Worm (Caenorhabditis elegans): ENCODE results near the gene T25B6.6.

Gene T25B6.6

DNA sequence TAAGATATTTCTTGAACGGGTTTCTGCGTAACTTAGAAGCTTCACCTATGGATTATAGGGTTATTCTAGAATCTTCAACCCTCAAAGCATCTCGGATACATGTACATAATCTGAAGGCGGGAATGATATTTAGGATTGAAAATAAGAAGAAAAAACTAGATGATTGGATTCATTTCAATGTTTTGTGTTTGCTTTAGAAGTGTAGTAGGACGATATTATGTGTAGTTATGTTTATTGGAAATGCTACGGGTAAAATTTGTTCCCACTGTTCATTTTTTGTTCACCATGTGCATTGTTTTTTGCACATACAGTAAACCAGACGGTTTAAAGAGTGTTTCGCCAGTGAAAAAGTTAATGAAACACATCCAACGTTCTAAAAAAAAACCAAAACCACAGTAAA lies 11.2 kb downstream of the T25B6.6 start:
- TF ChIP-seq irx-1 (tag; optimal IDR thresholded peaks at IDR 0.05): no peak
- TF ChIP-seq jun-1 (tag; optimal IDR thresholded peaks at IDR 0.05): no peak
- no peak for TF ChIP-seq ets-5 (GFP tag; IDR thresholded peaks at IDR 0.05)
- TF ChIP-seq alr-1 (tag; optimal IDR thresholded peaks at IDR 0.05; ENCODE audit: borderline replicate concordance): no peak
- TF ChIP-seq nhr-85 (tag): no peak
- TF ChIP-seq nhr-47 (tag; optimal IDR thresholded peaks at IDR 0.05): no peak
- TF ChIP-seq unc-98 (GFP tag; IDR thresholded peaks at IDR 0.05): no peak
- TF ChIP-seq efl-1 (optimal IDR thresholded peaks at IDR 0.05): no peak
- TF ChIP-seq efl-1 (GFP tag; optimal IDR thresholded peaks at IDR 0.05 in 1 of 2): no peak
- TF ChIP-seq isw-1 (GFP tag; IDR thresholded peaks at IDR 0.05): no peak
- TF ChIP-seq zip-4 (GFP tag; optimal IDR thresholded peaks at IDR 0.05): no peak
- TF ChIP-seq C16A3.4 (tag; optimal IDR thresholded peaks at IDR 0.05): no peak
- TF ChIP-seq lin-39 (tag; optimal IDR thresholded peaks at IDR 0.05): no peak
- no peak for TF ChIP-seq hpl-2 (GFP tag; optimal IDR thresholded peaks at IDR 0.05)
- no peak for TF ChIP-seq ceh-82 (tag; optimal IDR thresholded peaks at IDR 0.05)
- TF ChIP-seq egl-27 (tag; optimal IDR thresholded peaks at IDR 0.05): no peak
- no peak for TF ChIP-seq xbp-1 (tag; optimal IDR thresholded peaks at IDR 0.05)
- TF ChIP-seq nhr-12 (tag; optimal IDR thresholded peaks at IDR 0.05): no peak

DNA sequence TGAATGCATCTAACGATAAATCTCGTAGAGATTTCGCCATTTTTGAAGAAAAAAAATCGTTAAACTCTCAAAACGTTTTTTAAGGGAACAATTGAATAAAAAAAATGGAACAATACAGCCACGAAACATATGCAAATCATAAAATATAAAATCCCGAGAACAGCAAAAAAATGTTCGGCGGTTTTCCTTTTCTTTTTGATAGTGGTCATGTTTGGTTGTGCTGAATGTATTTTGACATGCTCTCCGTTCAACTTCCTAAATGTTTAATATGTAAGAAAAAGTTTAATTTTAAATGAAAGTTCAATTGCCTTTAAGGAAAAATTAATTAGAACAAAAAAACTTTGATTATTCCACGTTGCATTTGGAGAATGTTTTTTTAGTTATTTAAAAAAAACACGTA lies 12.3 kb downstream of the T25B6.6 start, which contains the start of gene C24A3.9:
TSS of gene C24A3.9 (minus strand) at position 101 of the 400 bp plus-strand sequence.
- no peak for TF ChIP-seq C04F5.9 (tag; optimal IDR thresholded peaks at IDR 0.05)
- TF ChIP-seq zip-4 (GFP tag; optimal IDR thresholded peaks at IDR 0.05): no peak
- TF ChIP-seq nhr-77 (tag; optimal IDR thresholded peaks at IDR 0.05): no peak
- TF ChIP-seq snpc-4 (tag; optimal IDR thresholded peaks at IDR 0.05): no peak
- TF ChIP-seq egl-27 (tag; optimal IDR thresholded peaks at IDR 0.05): no peak
- TF ChIP-seq aly-2 (tag; optimal IDR thresholded peaks at IDR 0.05): no peak
- no peak for TF ChIP-seq lin-14 (GFP tag; optimal IDR thresholded peaks at IDR 0.05)
- TF ChIP-seq pqm-1 (tag; optimal IDR thresholded peaks at IDR 0.05): no peak
- no peak for TF ChIP-seq ama-1 (optimal IDR thresholded peaks at IDR 0.05)
- TF ChIP-seq fkh-4 (tag; optimal IDR thresholded peaks at IDR 0.05; ENCODE audit: borderline replicate concordance): no peak
- TF ChIP-seq unc-130 (tag; optimal IDR thresholded peaks at IDR 0.05): no peak
- no peak for TF ChIP-seq ztf-11 (tag; optimal IDR thresholded peaks at IDR 0.05)
- TF ChIP-seq fkh-8 (tag; optimal IDR thresholded peaks at IDR 0.05): no peak
- no peak for TF ChIP-seq fkh-10 (GFP tag; optimal IDR thresholded peaks at IDR 0.05)

DNA sequence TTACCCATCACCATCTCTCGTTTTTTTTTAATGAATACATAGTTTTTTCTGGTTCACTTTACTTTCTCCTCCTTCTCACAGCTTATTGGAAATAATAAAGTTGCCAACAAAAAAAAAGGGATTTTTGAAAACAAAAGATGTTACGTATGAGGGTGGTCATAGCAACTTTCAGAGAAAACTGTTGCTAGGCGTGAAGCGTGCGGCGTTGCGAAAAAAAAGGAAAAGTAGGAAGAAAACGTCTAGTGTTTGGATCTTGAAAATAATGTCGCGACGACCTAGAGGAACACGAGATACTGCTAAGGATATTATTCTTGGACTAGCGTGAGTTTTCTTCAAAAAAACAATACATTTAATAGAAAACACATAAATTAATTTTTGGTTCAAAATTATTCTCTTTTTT lies 23.9 kb downstream of the T25B6.6 start, which contains the start of gene C24A3.1:
TSS of gene C24A3.1 (plus strand) at position 263 of the 400 bp plus-strand sequence.
- TF ChIP-seq tlp-1 (tag; optimal IDR thresholded peaks at IDR 0.05) (no peak), rnt-1 (tag; optimal IDR thresholded peaks at IDR 0.05) (no peak), xbp-1 (tag; optimal IDR thresholded peaks at IDR 0.05) (no peak), fos-1 (tag; optimal IDR thresholded peaks at IDR 0.05) (no peak), zag-1 (tag; optimal IDR thresholded peaks at IDR 0.05) (no peak), F16B12.6 (tag; optimal IDR thresholded peaks at IDR 0.05) (no peak), unc-30 (tag; optimal IDR thresholded peaks at IDR 0.05) (no peak), nhr-47 (tag; optimal IDR thresholded peaks at IDR 0.05) (no peak), lin-14 (GFP tag; optimal IDR thresholded peaks at IDR 0.05) (no peak), lin-39 (tag; optimal IDR thresholded peaks at IDR 0.05) (no peak), skn-1 (tag; optimal IDR thresholded peaks at IDR 0.05) (no peak), aha-1 (tag; optimal IDR thresholded peaks at IDR 0.05) (no peak), unc-98 (GFP tag; IDR thresholded peaks at IDR 0.05) (no peak), ztf-11 (tag; optimal IDR thresholded peaks at IDR 0.05) (no peak)

DNA sequence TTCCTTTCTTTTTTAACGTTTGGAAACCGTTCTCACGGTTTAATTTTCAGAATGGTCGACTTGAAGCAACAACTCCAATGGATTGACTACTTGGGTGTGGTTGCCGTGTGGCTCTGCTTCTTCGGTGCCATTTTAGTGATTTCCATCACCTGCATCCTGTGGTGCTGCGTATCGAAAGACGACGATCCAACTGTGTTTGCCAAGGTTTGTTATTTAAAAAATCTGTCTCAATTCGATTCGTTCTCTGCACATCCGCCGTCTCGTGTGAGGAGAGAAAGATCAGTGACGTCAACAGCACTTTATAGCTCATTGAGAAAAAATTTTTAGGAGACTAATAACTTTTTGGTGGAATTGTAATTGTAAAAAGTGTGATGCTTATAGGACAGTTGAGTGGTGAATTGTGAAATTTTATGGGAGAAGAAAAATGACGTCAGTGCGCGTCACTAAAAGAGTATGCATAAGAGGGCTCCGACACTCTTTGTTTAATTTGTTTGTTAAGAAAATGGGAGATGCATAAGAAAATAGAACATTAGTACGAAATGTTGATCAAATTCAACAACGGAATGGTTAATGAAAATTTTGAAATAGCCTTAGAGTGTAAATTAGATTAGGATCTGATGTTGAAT lies 25.1 kb downstream of the T25B6.6 start, which contains the start of gene C24A3.2:
TSS of gene C24A3.2 (plus strand) at position 51 of the 626 bp plus-strand sequence.
- no peak for TF ChIP-seq fos-1 (tag; optimal IDR thresholded peaks at IDR 0.05)
- TF ChIP-seq ceh-8 (GFP tag; optimal IDR thresholded peaks at IDR 0.05): peak; percentile 40
- no peak for TF ChIP-seq mep-1 (tag; optimal IDR thresholded peaks at IDR 0.05)
- TF ChIP-seq lir-3 (tag; optimal IDR thresholded peaks at IDR 0.05; ENCODE audit: poor library complexity): no peak
- peak; percentile 67 for TF ChIP-seq lin-14 (GFP tag; optimal IDR thresholded peaks at IDR 0.05)
- TF ChIP-seq lsy-2 (tag; optimal IDR thresholded peaks at IDR 0.05): peak in 1 of 2 experiments; percentile 25
- TF ChIP-seq nhr-71 (tag; optimal IDR thresholded peaks at IDR 0.05): peak; percentile 16
- TF ChIP-seq C04F5.9 (tag; optimal IDR thresholded peaks at IDR 0.05): no peak
- TF ChIP-seq skn-1 (tag; optimal IDR thresholded peaks at IDR 0.05): no peak

Data from whole organism, L1 larva.